Worm (Caenorhabditis elegans) whole organism, early embryonic: ENCODE results near the gene K02B2.6.

Experiments used
- B0310.2 ChIP-seq: sonication (generic microtip); optimal IDR thresholded peaks from 2 replicates; lab custom pipeline; 2016; ENCODE audit warnings: mild to moderate bottlenecking, missing genetic modification characterization, missing compliant biosample characterization
- F13C5.2 ChIP-seq: sonication (generic microtip); optimal IDR thresholded peaks from 2 replicates; lab custom pipeline; 2017; ENCODE audit warnings: mild to moderate bottlenecking, missing genetic modification characterization, inconsistent platforms, missing compliant biosample characterization
- aly-1 ChIP-seq: sonication (generic microtip); optimal IDR thresholded peaks from 2 replicates; lab custom pipeline; 2016; ENCODE audit warnings: missing genetic modification characterization, missing compliant biosample characterization
- ama-1 ChIP-seq: fragments of 150-350 bp; optimal IDR thresholded peaks from 2 replicates; lab custom pipeline; 2014
- ceh-13 ChIP-seq: fragments of 200-800 bp; sonication (Bioruptor generic); optimal IDR thresholded peaks from 2 replicates; lab custom pipeline; 2018; ENCODE audit warnings: mild to moderate bottlenecking, missing genetic modification characterization, missing compliant biosample characterization
- ceh-36 ChIP-seq: sonication (generic microtip); optimal IDR thresholded peaks from 2 replicates; lab custom pipeline; 2016; ENCODE audit warnings: missing genetic modification characterization, inconsistent platforms, missing compliant biosample characterization
- ets-7 ChIP-seq: sonication (generic microtip); optimal IDR thresholded peaks from 2 replicates; lab custom pipeline; 2016; ENCODE audit warnings: missing genotype, missing genetic modification characterization, missing compliant biosample characterization
- flt-1 ChIP-seq: fragments of 200-800 bp; sonication (Bioruptor generic); IDR thresholded peaks from 2 replicates; pipeline ENCODE4 v1.3.6; 2022; ENCODE audit warnings: missing genetic modification characterization, missing compliant biosample characterization
- hmbx-1 ChIP-seq: sonication (generic microtip); optimal IDR thresholded peaks from 2 replicates; lab custom pipeline; 2016; ENCODE audit warnings: mild to moderate bottlenecking, missing genetic modification characterization, missing compliant biosample characterization
- hmg-4 ChIP-seq: fragments of 200-800 bp; sonication (Bioruptor generic); optimal IDR thresholded peaks from 2 replicates; lab custom pipeline; 2018; ENCODE audit warnings: mild to moderate bottlenecking, missing genetic modification characterization, missing compliant biosample characterization
- hnd-1 ChIP-seq: sonication (generic microtip); optimal IDR thresholded peaks from 2 replicates; lab custom pipeline; 2016; ENCODE audit warnings: missing genetic modification characterization, missing compliant biosample characterization
- pes-1 ChIP-seq: fragments of 200-800 bp; sonication (Bioruptor generic); IDR thresholded peaks from 2 replicates; pipeline ENCODE4 v1.3.6; 2022; ENCODE audit warnings: missing genetic modification reagents, missing genetic modification characterization, missing compliant biosample characterization
- scrt-1 ChIP-seq: fragments of 200-800 bp; sonication (Bioruptor generic); IDR thresholded peaks from 2 replicates; pipeline ENCODE4 v1.3.6; 2022; ENCODE audit warnings: missing genetic modification characterization, missing compliant biosample characterization
- sea-1 ChIP-seq: fragments of 200-800 bp; sonication (Bioruptor generic); conservative IDR thresholded peaks from 2 replicates; pipeline ENCODE4 v1.3.6; 2022; ENCODE audit warnings: missing genetic modification characterization, missing compliant biosample characterization
- tbx-11 ChIP-seq: fragments of 200-800 bp; sonication (Bioruptor generic); IDR thresholded peaks from 2 replicates; pipeline ENCODE4 v1.3.6; 2022; ENCODE audit warnings: missing genetic modification characterization, missing compliant biosample characterization
- tbx-37 ChIP-seq: fragments of 200-800 bp; sonication (Bioruptor generic); conservative IDR thresholded peaks from 2 replicates; pipeline ENCODE4 v1.3.6; 2022; ENCODE audit warnings: missing genetic modification reagents, missing genetic modification characterization, missing compliant biosample characterization
- tra-4 ChIP-seq: sonication (generic microtip); optimal IDR thresholded peaks from 2 replicates; lab custom pipeline; 2017; ENCODE audit warnings: missing genetic modification characterization, missing compliant biosample characterization

Gene K02B2.6

DNA sequence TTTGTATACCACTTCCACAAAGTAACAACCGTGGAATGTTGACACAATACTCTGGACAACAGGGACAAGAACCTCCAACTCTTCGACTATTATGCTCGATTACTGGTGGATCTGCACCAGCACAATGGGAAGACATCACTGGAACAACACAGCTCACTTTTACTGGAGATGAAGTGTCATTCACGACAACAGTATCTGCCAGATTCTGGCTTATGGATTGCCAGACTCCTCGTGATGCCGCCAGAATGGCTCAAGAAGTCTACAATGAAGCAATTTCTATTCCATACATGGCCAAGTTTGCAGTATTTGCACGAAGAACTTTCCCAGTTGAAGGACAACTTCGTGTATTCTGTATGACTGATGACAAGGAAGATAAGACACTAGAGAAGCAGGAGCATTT is 21.1 kb upstream of the K02B2.6 start:
- TF ChIP-seq hnd-1 (tag; lab: Kevin White, UChicago) (no peak), ceh-13 (GFP tag; lab: Kevin White, UChicago) (no peak), tra-4 (tag; lab: Kevin White, UChicago) (no peak), ama-1 (lab: Kevin White, UChicago) (peak; percentile 66), pes-1 (GFP tag; lab: Robert Waterston, UW) (no peak), tbx-11 (GFP tag; lab: Robert Waterston, UW) (no peak), F13C5.2 (tag; lab: Kevin White, UChicago) (no peak), hmg-4 (GFP tag; lab: Kevin White, UChicago) (no peak)

DNA sequence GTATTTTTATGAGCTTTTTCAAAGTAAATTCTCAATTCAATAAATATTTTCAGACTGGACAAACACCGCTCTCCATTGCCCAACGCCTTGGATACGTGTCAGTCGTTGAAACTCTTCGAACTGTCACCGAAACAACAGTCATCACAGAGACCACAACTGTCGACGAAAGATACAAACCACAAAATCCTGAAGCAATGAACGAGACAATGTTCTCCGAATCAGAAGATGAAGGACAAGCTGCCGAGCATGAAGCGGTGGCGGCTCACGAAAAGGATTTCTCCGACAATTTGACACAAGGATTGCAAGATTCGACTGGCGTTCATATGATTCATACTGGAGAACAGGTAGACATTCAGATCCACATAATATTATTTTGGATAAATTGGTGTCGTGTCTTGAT is 17.7 kb upstream of the K02B2.6 start:
- no peak for TF ChIP-seq ets-7 (tag; lab: Kevin White, UChicago)
- TF ChIP-seq sea-1 (GFP tag; lab: Robert Waterston, UW) = no peak
- no peak for TF ChIP-seq hnd-1 (tag; lab: Kevin White, UChicago)

DNA sequence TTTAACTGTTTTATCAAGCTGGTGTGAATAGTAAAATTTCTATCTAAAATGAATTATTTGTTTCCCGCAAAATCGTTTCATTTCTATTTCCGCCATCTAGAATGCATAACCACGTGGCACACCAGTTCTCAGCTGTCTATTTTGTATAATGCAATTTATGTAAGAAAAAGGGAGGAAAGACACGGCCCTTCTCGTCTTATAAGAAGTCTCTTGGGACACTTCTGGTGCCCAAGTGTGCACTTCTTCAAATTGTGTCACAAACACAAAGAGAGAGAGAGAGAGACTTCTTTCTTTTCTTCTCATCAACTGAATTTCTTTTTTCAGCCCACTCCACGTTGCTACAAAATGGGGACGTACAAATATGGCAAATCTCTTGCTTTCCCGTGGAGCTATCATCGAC is 15.2 kb upstream of the K02B2.6 start:
- TF ChIP-seq tra-4 (tag; lab: Kevin White, UChicago) (no peak), pes-1 (GFP tag; lab: Robert Waterston, UW) (no peak), B0310.2 (no peak), sea-1 (GFP tag; lab: Robert Waterston, UW) (no peak), ceh-13 (GFP tag; lab: Kevin White, UChicago) (no peak), ets-7 (tag; lab: Kevin White, UChicago) (no peak), scrt-1 (GFP tag; lab: Robert Waterston, UW) (no peak)

DNA sequence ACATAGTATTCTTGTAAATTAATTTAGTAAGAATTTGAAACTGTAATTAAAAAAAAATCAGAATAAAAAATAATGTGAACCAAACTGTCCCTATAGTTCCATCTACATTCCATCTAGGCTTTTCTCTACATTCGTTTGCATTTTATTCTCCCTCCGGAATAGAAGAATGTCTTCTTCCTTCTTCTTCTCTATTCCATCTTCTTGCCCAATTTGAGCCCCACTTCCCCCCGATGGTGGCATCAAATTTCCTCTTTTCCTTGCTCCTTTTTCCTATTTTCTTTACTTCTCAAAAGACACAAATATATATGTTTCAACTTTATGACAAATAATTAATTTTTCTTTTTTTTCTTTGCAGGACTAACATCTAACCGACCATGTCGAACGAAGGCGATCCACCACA is 13.1 kb upstream of the K02B2.6 start, which contains the start of gene unc-44:
unc-44 (plus strand) TSS at position 356 of the 400 bp plus-strand sequence.
- TF ChIP-seq flt-1 (GFP tag; lab: Robert Waterston, UW) (no peak), hnd-1 (tag; lab: Kevin White, UChicago) (no peak), sea-1 (GFP tag; lab: Robert Waterston, UW) (no peak), ceh-13 (GFP tag; lab: Kevin White, UChicago) (no peak), aly-1 (no peak), scrt-1 (GFP tag; lab: Robert Waterston, UW) (no peak), hmbx-1 (no peak), tra-4 (tag; lab: Kevin White, UChicago) (no peak), ceh-36 (tag; lab: Kevin White, UChicago) (no peak), hmg-4 (GFP tag; lab: Kevin White, UChicago) (no peak), tbx-37 (GFP tag; lab: Robert Waterston, UW) (no peak), tbx-11 (GFP tag; lab: Robert Waterston, UW) (no peak), pes-1 (GFP tag; lab: Robert Waterston, UW) (no peak)

DNA sequence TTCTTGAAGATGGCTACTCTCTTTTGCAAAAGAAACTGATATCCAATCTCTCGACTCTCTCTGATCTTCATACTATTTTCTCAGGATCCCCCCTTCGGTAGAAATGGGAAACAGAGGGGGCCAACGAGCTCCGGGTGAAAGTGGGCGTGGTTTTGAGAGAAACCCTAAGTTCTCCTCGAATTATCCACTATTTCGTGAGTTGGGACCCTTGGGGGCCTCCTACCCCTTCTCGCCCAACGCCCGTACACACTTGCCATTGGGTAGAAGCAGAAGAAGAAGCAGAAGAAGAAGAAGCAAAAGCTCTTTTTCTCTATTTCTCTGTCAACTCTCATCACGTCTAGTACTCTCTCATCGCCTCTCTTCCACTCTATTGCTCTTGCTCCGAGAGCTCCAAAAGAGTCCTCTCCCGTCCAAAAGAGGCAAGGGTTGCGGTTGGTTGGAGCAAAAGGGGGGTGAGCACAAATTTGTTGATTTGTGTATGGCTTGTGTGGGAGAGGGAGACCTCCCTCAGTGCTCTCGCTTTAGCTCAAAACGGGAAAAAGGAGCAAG is 12.0 kb upstream of the K02B2.6 start:
- no peak for TF ChIP-seq flt-1 (GFP tag; lab: Robert Waterston, UW)
- no peak; the same call in 1 of the 2 replicates for TF ChIP-seq scrt-1 (GFP tag; lab: Robert Waterston, UW)
- TF ChIP-seq B0310.2 = peak; percentile 9
- peak; percentile 33 for TF ChIP-seq F13C5.2 (tag; lab: Kevin White, UChicago)
- TF ChIP-seq pes-1 (GFP tag; lab: Robert Waterston, UW) = no peak
- no peak for TF ChIP-seq ets-7 (tag; lab: Kevin White, UChicago)
- no peak for TF ChIP-seq aly-1
- TF ChIP-seq tra-4 (tag; lab: Kevin White, UChicago) = no peak
- no peak for TF ChIP-seq hmbx-1
- no peak for TF ChIP-seq tbx-37 (GFP tag; lab: Robert Waterston, UW)
- no peak for TF ChIP-seq ceh-36 (tag; lab: Kevin White, UChicago)
- TF ChIP-seq hnd-1 (tag; lab: Kevin White, UChicago) = no peak
- no peak for TF ChIP-seq ama-1 (lab: Kevin White, UChicago)
- no peak for TF ChIP-seq ceh-13 (GFP tag; lab: Kevin White, UChicago)
- TF ChIP-seq sea-1 (GFP tag; lab: Robert Waterston, UW) = no peak
- TF ChIP-seq tbx-11 (GFP tag; lab: Robert Waterston, UW) = no peak
- TF ChIP-seq hmg-4 (GFP tag; lab: Kevin White, UChicago) = peak; percentile 55

DNA sequence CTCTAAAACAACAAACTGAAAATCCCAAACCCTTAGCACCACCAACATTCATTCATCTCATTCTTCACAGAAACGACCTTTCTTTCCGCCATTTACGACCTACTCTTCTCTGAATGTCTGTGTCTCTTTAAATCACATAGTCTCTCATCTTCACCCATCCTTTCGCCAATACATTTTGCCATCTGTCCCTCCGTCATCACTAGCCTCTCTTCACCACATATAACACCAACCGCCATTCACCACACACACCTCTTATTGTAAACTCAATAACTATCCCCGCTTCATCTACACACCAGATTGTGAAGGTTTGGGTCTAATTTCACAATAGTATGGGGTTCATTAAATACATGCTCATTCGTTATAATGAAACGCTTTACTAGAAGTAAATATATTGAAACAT is 8.5 kb upstream of the K02B2.6 start:
- no peak for TF ChIP-seq ceh-13 (GFP tag; lab: Kevin White, UChicago)
- TF ChIP-seq tbx-11 (GFP tag; lab: Robert Waterston, UW) = no peak
- no peak for TF ChIP-seq ama-1 (lab: Kevin White, UChicago)
- TF ChIP-seq pes-1 (GFP tag; lab: Robert Waterston, UW) = no peak
- no peak for TF ChIP-seq flt-1 (GFP tag; lab: Robert Waterston, UW)
- peak; percentile 52; the same call in 1 of the 2 replicates for TF ChIP-seq sea-1 (GFP tag; lab: Robert Waterston, UW)
- TF ChIP-seq tbx-37 (GFP tag; lab: Robert Waterston, UW) = no peak

DNA sequence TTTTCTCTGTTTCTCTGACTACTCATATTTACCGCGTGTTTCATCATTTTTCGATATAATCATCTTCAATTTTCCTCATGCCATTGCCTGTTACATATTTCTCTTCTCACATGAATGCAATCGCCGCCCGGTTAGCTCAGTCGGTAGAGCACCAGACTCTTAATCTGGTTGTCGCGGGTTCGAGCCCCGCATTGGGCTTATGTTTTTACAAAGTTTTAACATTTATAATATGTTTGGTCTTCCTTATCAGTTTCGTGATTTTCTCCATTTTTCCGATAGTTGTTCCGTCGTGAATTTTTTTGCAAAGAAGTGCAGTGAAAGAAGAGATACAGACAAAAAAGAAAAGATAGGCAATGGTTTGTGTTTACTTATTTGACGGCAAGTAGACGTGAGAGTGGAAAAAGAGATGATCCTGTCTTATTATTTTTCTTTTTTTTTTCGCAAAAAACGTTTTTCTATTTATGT is 5.0 kb upstream of the K02B2.6 start:
- TF ChIP-seq ets-7 (tag; lab: Kevin White, UChicago) (peak; percentile 82), sea-1 (GFP tag; lab: Robert Waterston, UW) (peak; percentile 86), B0310.2 (peak; percentile 79), hmg-4 (GFP tag; lab: Kevin White, UChicago) (peak; percentile 94), ama-1 (lab: Kevin White, UChicago) (no peak), ceh-36 (tag; lab: Kevin White, UChicago) (peak; percentile 93), tbx-11 (GFP tag; lab: Robert Waterston, UW) (peak; percentile 94), aly-1 (peak; percentile 88), pes-1 (GFP tag; lab: Robert Waterston, UW) (peak; percentile 92), tbx-37 (GFP tag; lab: Robert Waterston, UW) (peak; percentile 85), tra-4 (tag; lab: Kevin White, UChicago) (peak; percentile 80), flt-1 (GFP tag; lab: Robert Waterston, UW) (peak; percentile 89), hmbx-1 (peak; percentile 70), ceh-13 (GFP tag; lab: Kevin White, UChicago) (peak; percentile 83), F13C5.2 (tag; lab: Kevin White, UChicago) (peak; percentile 89), hnd-1 (tag; lab: Kevin White, UChicago) (peak; percentile 83), scrt-1 (GFP tag; lab: Robert Waterston, UW) (peak; percentile 89)
